Fruit fly (Drosophila melanogaster): ENCODE data around the gene CG5854.
A peak's percentile ranks its signal among the peaks of the same experiment; 100 is the strongest.

DNA sequence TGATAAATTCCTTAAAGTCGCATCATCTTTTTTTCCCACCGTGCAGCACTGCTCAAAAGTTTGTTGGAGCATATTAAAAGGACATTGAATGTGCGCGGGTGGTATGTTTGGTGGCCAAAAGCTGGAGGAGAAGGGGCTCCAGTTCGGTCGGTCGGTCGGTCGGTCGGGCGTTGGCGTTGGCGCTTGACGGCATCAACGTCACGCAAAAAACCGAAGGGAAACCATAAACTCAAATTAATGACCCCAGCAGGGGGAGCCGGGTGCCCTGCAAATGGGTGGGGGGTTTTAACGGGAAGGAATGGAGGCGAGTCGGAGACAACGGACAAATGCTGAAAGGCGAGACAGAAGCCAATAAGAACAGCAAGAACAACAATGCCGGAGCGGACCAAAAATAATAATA lies 21.4 kb upstream of the CG5854 start:
- TF ChIP-seq Ets96B (tag; optimal IDR thresholded peaks at IDR 0.05) (no peak), CG16779 (tag; optimal IDR thresholded peaks at IDR 0.05) (no peak), Blimp-1 (GFP tag; optimal IDR thresholded peaks at IDR 0.05) (no peak), spab (GFP tag; optimal IDR thresholded peaks at IDR 0.05) (no peak), Hr39 (GFP tag; optimal IDR thresholded peaks at IDR 0.05) (no peak), CG8119 (GFP tag; IDR thresholded peaks at IDR 0.05) (no peak), CG15336 (GFP tag; IDR thresholded peaks at IDR 0.05) (no peak), svp (GFP tag) (peak; percentile 39), CG10669 (GFP tag; optimal IDR thresholded peaks at IDR 0.05) (no peak), Hr38 (GFP tag; optimal IDR thresholded peaks at IDR 0.05) (no peak)
